Worm (Caenorhabditis elegans) whole organism, young adult: ENCODE data around the gene K09C6.9.

Source experiments
- ama-1 ChIP-seq, 3 experiments: fragments of 150-350 bp in 1 of 3; sonication (generic microtip) in 2 of 3; optimal IDR thresholded peaks; 2 replicates each; lab custom pipeline; 2014 to 2018; ENCODE audit warnings: missing biosample characterization in 2 of 3, missing genetic modification characterization in 2 of 3, missing genetic modification reagents in 2 of 3
- egrh-3 ChIP-seq: fragments of 200-800 bp; sonication (Bioruptor generic); IDR thresholded peaks from 2 replicates; pipeline ENCODE4 v1.3.6; 2022; ENCODE audit warnings: missing genetic modification reagents, missing genetic modification characterization, missing compliant biosample characterization
- lin-40 ChIP-seq: sonication (generic microtip); optimal IDR thresholded peaks from 2 replicates; lab custom pipeline; 2016; ENCODE audit warnings: missing genetic modification characterization, mild to moderate bottlenecking, missing compliant biosample characterization, missing genotype, missing genetic modification reagents
- madf-3 ChIP-seq: fragments of 200-800 bp; sonication (Bioruptor generic); IDR thresholded peaks from 2 replicates; pipeline ENCODE4 v1.3.6; 2022; ENCODE audit warnings: missing genetic modification reagents, missing genetic modification characterization, missing compliant biosample characterization
- unc-130 ChIP-seq: sonication (generic microtip); optimal IDR thresholded peaks from 2 replicates; lab custom pipeline; 2016; ENCODE audit warnings: missing genetic modification reagents, missing genetic modification characterization, missing compliant biosample characterization

ce11 chrV:842611-843010 lies 12.3 kb downstream of the K09C6.9 start:
- peak; percentile 100 for TF ChIP-seq egrh-3 (GFP tag; lab: Robert Waterston, UW)
- TF ChIP-seq lin-40 (tag; lab: Kevin White, UChicago), result no peak
- no peak for TF ChIP-seq madf-3 (GFP tag; lab: Robert Waterston, UW)
- no peak for TF ChIP-seq ama-1 (optimal IDR thresholded peaks at IDR 0.05; lab: Kevin White, UChicago)
- TF ChIP-seq ama-1 (GFP tag; optimal IDR thresholded peaks at IDR 0.05; lab: Kevin White, UChicago), result no peak
- no peak for TF ChIP-seq unc-130
